Fruit fly (Drosophila melanogaster) whole organism, embryonic: Measurements from ENCODE around the gene CG31344.

Experiments
- Atf-2 ChIP-seq: fragments of 200-800 bp; sonication (Bioruptor generic); optimal IDR thresholded peaks from 2 replicates; lab custom pipeline; 2016; ENCODE audit warnings: missing biosample characterization, missing genetic modification characterization
- Awh ChIP-seq: fragments of 200-800 bp; sonication (Bioruptor generic); IDR thresholded peaks from 2 replicates; pipeline ENCODE4, ENCODE4 v1.3.6; 2022; ENCODE audit warnings: missing biosample characterization, missing genetic modification characterization
- Bdp1 ChIP-seq: fragments of 200-800 bp; sonication (Bioruptor generic); optimal IDR thresholded peaks from 3 replicates; lab custom pipeline; 2016; ENCODE audit warnings: missing biosample characterization, missing genetic modification characterization
- CG10147 ChIP-seq: fragments of 200-800 bp; sonication (Bioruptor generic); optimal IDR thresholded peaks from 2 replicates; lab custom pipeline; 2019; ENCODE audit warnings: missing biosample characterization, mild to moderate bottlenecking, missing genetic modification characterization, moderate library complexity
- CG1024 ChIP-seq: fragments of 200-800 bp; sonication (Bioruptor generic); IDR thresholded peaks from 2 replicates; pipeline ENCODE4 v1.3.6; 2022; ENCODE audit warnings: missing biosample characterization, missing genetic modification characterization
- CG12071 ChIP-seq: fragments of 200-800 bp; sonication (Bioruptor generic); optimal IDR thresholded peaks from 3 replicates; lab custom pipeline; 2018; ENCODE audit warnings: missing biosample characterization, mild to moderate bottlenecking, missing genetic modification characterization
- CG14710 ChIP-seq: fragments of 200-800 bp; sonication (Bioruptor generic); optimal IDR thresholded peaks from 3 replicates; lab custom pipeline; 2019; ENCODE audit warnings: missing biosample characterization, mild to moderate bottlenecking, missing genetic modification characterization, moderate library complexity
- CG14965 ChIP-seq: fragments of 200-800 bp; sonication (Bioruptor generic); optimal IDR thresholded peaks from 2 replicates; lab custom pipeline; 2016; ENCODE audit warnings: missing biosample characterization, missing genetic modification characterization, borderline replicate concordance
- CG1529 ChIP-seq: fragments of 200-800 bp; sonication (Bioruptor generic); optimal IDR thresholded peaks from 3 replicates; lab custom pipeline; 2018; ENCODE audit warnings: missing biosample characterization, missing genetic modification characterization
- CG15479 ChIP-seq: fragments of 200-800 bp; sonication (Bioruptor generic); optimal IDR thresholded peaks from 3 replicates; lab custom pipeline; 2019; ENCODE audit warnings: missing biosample characterization, mild to moderate bottlenecking, missing genetic modification characterization, moderate library complexity
- CG1602 ChIP-seq: fragments of 200-800 bp; sonication (Bioruptor generic); optimal IDR thresholded peaks from 3 replicates; lab custom pipeline; 2016; ENCODE audit warnings: missing biosample characterization, missing genetic modification characterization
- CG17385 ChIP-seq: fragments of 200-800 bp; sonication (Bioruptor generic); optimal IDR thresholded peaks from 3 replicates; lab custom pipeline; 2018; ENCODE audit warnings: missing biosample characterization, mild to moderate bottlenecking, missing genetic modification characterization
- CG17829 ChIP-seq: fragments of 200-800 bp; optimal IDR thresholded peaks from 2 replicates; lab custom pipeline; 2019; ENCODE audit warnings: missing biosample characterization, mild to moderate bottlenecking, missing genetic modification characterization, moderate library complexity
- CG30403 ChIP-seq: fragments of 200-800 bp; sonication (Bioruptor generic); optimal IDR thresholded peaks from 3 replicates; lab custom pipeline; 2016; ENCODE audit warnings: missing biosample characterization, missing genetic modification characterization
- CG3065 ChIP-seq: fragments of 200-800 bp; sonication (Bioruptor generic); optimal IDR thresholded peaks from 2 replicates; lab custom pipeline; 2016; ENCODE audit warnings: missing biosample characterization, missing genetic modification characterization
- CG5953 ChIP-seq: fragments of 200-800 bp; sonication (Bioruptor generic); IDR thresholded peaks from 2 replicates; pipeline ENCODE4 v1.3.6; 2022; ENCODE audit warnings: missing biosample characterization, missing genetic modification characterization
- CG6254 ChIP-seq: fragments of 200-800 bp; sonication (Bioruptor generic); optimal IDR thresholded peaks from 3 replicates; lab custom pipeline; 2017; ENCODE audit warnings: mild to moderate bottlenecking, missing biosample characterization, missing genetic modification reagents, missing genetic modification characterization
- CG6689 ChIP-seq: fragments of 200-800 bp; sonication (Bioruptor generic); IDR thresholded peaks from 2 replicates; pipeline ENCODE4 v1.3.6; 2022; ENCODE audit warnings: missing biosample characterization, missing genetic modification characterization
- CG6854 ChIP-seq: fragments of 200-800 bp; sonication (Bioruptor generic); optimal IDR thresholded peaks from 3 replicates; lab custom pipeline; 2017; ENCODE audit warnings: missing biosample characterization, mild to moderate bottlenecking, missing genetic modification characterization
- CG7357 ChIP-seq: fragments of 200-800 bp; sonication (Bioruptor generic); IDR thresholded peaks from 3 replicates; pipeline ENCODE4 v1.3.6; 2022; ENCODE audit warnings: missing biosample characterization, missing genetic modification characterization
- CG7556 ChIP-seq: fragments of 200-800 bp; sonication (Bioruptor generic); optimal IDR thresholded peaks from 2 replicates; lab custom pipeline; 2017; ENCODE audit warnings: missing biosample characterization, mild to moderate bottlenecking, missing genetic modification characterization
- CG8290 ChIP-seq, 3 experiments: fragments of 200-800 bp; sonication (Bioruptor generic); optimal IDR thresholded peaks; 2 replicates each; lab custom pipeline; 2016 to 2019; ENCODE audit warnings: missing biosample characterization in 3 of 3, missing genetic modification characterization in 3 of 3, mild to moderate bottlenecking in 2 of 3, moderate library complexity in 1 of 3
- CG8765 ChIP-seq: fragments of 200-800 bp; sonication (Bioruptor generic); IDR thresholded peaks from 2 replicates; pipeline ENCODE4 v1.3.6; 2022; ENCODE audit warnings: missing biosample characterization, missing genetic modification characterization
- E2f2 ChIP-seq: fragments of 200-800 bp; sonication (Bioruptor generic); IDR thresholded peaks from 2 replicates; pipeline ENCODE4 v1.3.6; 2022; ENCODE audit warnings: missing biosample characterization, missing genetic modification characterization
- HLH4C ChIP-seq: fragments of 200-800 bp; sonication (Bioruptor generic); IDR thresholded peaks from 3 replicates; pipeline ENCODE4 v1.3.6; 2022; ENCODE audit warnings: missing biosample characterization, missing genetic modification characterization; ENCODE audit not compliant: partially characterized antibody
- HmgD ChIP-seq: fragments of 200-800 bp; sonication (Bioruptor generic); optimal IDR thresholded peaks from 3 replicates; lab custom pipeline; 2016; ENCODE audit warnings: missing biosample characterization, missing genetic modification characterization
- Hmx ChIP-seq: fragments of 200-800 bp; sonication (Bioruptor generic); optimal IDR thresholded peaks from 2 replicates; lab custom pipeline; 2016; ENCODE audit warnings: missing biosample characterization, missing genetic modification characterization
- Med ChIP-seq: fragments of 200-800 bp; sonication (Bioruptor generic); peaks from one replicate; lab custom pipeline; 2016; ENCODE audit warnings: missing biosample characterization, missing genetic modification characterization, mild to moderate bottlenecking, inconsistent platforms, moderate library complexity
- Oli ChIP-seq: fragments of 200-800 bp; sonication (Bioruptor generic); optimal IDR thresholded peaks from 2 replicates; lab custom pipeline; 2018; ENCODE audit warnings: missing biosample characterization, mild to moderate bottlenecking, missing genetic modification characterization, moderate library complexity
- PHDP ChIP-seq: fragments of 200-800 bp; sonication (Bioruptor generic); optimal IDR thresholded peaks from 3 replicates; lab custom pipeline; 2018; ENCODE audit warnings: missing biosample characterization, mild to moderate bottlenecking, missing genetic modification characterization, moderate library complexity
- Sin3A ChIP-seq: fragments of >200 bp; optimal IDR thresholded peaks from 2 replicates; lab custom pipeline; 2018
- Sox100B ChIP-seq: fragments of 200-800 bp; sonication (Bioruptor generic); optimal IDR thresholded peaks from 3 replicates; lab custom pipeline; 2018; ENCODE audit warnings: missing biosample characterization, mild to moderate bottlenecking, missing genetic modification characterization
- ap ChIP-seq: fragments of 200-800 bp; sonication (Bioruptor generic); IDR thresholded peaks from 2 replicates; pipeline ENCODE4 v1.3.6; 2022; ENCODE audit warnings: missing biosample characterization, missing genetic modification characterization
- az2 ChIP-seq: fragments of 200-800 bp; sonication (Bioruptor generic); optimal IDR thresholded peaks from 3 replicates; lab custom pipeline; 2016; ENCODE audit warnings: missing biosample characterization, missing genetic modification characterization
- bbx ChIP-seq: fragments of 200-800 bp; sonication (Bioruptor generic); IDR thresholded peaks from 2 replicates; pipeline ENCODE4 v1.3.6; 2022; ENCODE audit warnings: missing biosample characterization, missing genetic modification characterization; ENCODE audit not compliant: partially characterized antibody
- br ChIP-seq: fragments of >200 bp; optimal IDR thresholded peaks from 2 replicates; lab custom pipeline; 2017
- chn ChIP-seq: fragments of 200-800 bp; sonication (Bioruptor generic); optimal IDR thresholded peaks from 2 replicates; lab custom pipeline; 2016; ENCODE audit warnings: missing biosample characterization, missing genetic modification characterization
- corto ChIP-seq: fragments of 200-800 bp; sonication (Bioruptor generic); optimal IDR thresholded peaks from 2 replicates; lab custom pipeline; 2016; ENCODE audit warnings: missing biosample characterization, mild to moderate bottlenecking, missing genetic modification characterization, moderate library complexity
- crol ChIP-seq: fragments of 200-800 bp; sonication (Bioruptor generic); IDR thresholded peaks from 2 replicates; pipeline ENCODE4 v1.3.6; 2022; ENCODE audit warnings: missing biosample characterization, missing genetic modification characterization
- cwo ChIP-seq: fragments of 200-800 bp; sonication (Bioruptor generic); optimal IDR thresholded peaks from 3 replicates; lab custom pipeline; 2017; ENCODE audit warnings: missing biosample characterization, missing genetic modification characterization, mild to moderate bottlenecking, moderate library complexity, missing genetic modification reagents
- gfzf ChIP-seq: fragments of 200-800 bp; sonication (Bioruptor generic); optimal IDR thresholded peaks from 2 replicates; lab custom pipeline; 2016; ENCODE audit warnings: missing biosample characterization, mild to moderate bottlenecking, missing genetic modification characterization, moderate library complexity
- inv ChIP-seq: fragments of 200-800 bp; sonication (Bioruptor generic); IDR thresholded peaks from 2 replicates; pipeline ENCODE4 v1.3.6; 2022; ENCODE audit warnings: missing biosample characterization, missing genetic modification characterization; ENCODE audit not compliant: partially characterized antibody
- kni ChIP-seq: fragments of 200-800 bp; sonication (Bioruptor generic); optimal IDR thresholded peaks from 3 replicates; lab custom pipeline; 2017; ENCODE audit warnings: mild to moderate bottlenecking, missing biosample characterization, missing genetic modification reagents, missing genetic modification characterization
- lmd ChIP-seq: fragments of 200-800 bp; sonication (Bioruptor generic); IDR thresholded peaks from 2 replicates; pipeline ENCODE4 v1.3.6; 2022; ENCODE audit warnings: missing biosample characterization, missing genetic modification characterization
- mld ChIP-seq: fragments of 200-800 bp; sonication (Bioruptor generic); IDR thresholded peaks from 3 replicates; pipeline ENCODE4 v1.3.6; 2022; ENCODE audit warnings: missing biosample characterization, missing genetic modification characterization; ENCODE audit not compliant: partially characterized antibody
- nom ChIP-seq: fragments of 200-800 bp; sonication (Bioruptor generic); optimal IDR thresholded peaks from 2 replicates; lab custom pipeline; 2017; ENCODE audit warnings: missing biosample characterization, missing genetic modification characterization, mild to moderate bottlenecking, moderate library complexity, missing genetic modification reagents
- pnt ChIP-seq: fragments of 200-800 bp; sonication (Bioruptor generic); optimal IDR thresholded peaks from 3 replicates; lab custom pipeline; 2016; ENCODE audit warnings: missing biosample characterization, missing genetic modification characterization
- sens-2 ChIP-seq: fragments of 200-800 bp; sonication (Bioruptor generic); IDR thresholded peaks from 2 replicates; pipeline ENCODE4 v1.3.6; 2022; ENCODE audit warnings: missing biosample characterization, missing genetic modification characterization
- stc ChIP-seq: fragments of 200-800 bp; sonication (Bioruptor generic); IDR thresholded peaks from 2 replicates; pipeline ENCODE4 v1.3.6; 2022; ENCODE audit warnings: missing biosample characterization, missing genetic modification characterization
- unc-4 ChIP-seq: fragments of 200-800 bp; sonication (Bioruptor generic); IDR thresholded peaks from 2 replicates; pipeline ENCODE4 v1.3.6; 2022; ENCODE audit warnings: missing biosample characterization, missing genetic modification characterization; ENCODE audit not compliant: partially characterized antibody
- usp ChIP-seq: fragments of >200 bp; optimal IDR thresholded peaks from 2 replicates; lab custom pipeline; 2017; ENCODE audit warnings: missing biosample characterization, missing genetic modification characterization
- vvl ChIP-seq: fragments of 200-800 bp; sonication (Bioruptor generic); IDR thresholded peaks from 2 replicates; pipeline ENCODE4 v1.3.6; 2022; ENCODE audit warnings: missing biosample characterization, missing genetic modification characterization

Gene CG31344

DNA sequence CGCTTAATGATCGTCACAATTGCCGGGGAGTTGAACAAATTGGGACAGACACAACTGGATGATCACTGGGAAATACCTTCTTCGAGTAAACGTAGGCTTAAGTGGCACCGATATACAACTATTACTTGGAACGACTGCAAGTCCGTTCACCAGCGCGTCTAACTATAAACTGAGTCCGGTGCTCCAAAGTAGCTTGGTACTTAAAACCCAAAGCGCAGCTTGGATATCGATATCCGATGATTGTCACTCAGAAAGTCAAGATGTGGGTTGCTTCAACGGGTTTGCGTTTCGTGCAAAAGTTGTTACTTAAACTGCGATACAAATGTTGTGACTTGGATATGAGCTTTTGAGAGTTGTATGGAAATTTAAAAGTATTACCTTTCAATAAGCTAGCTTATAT is 18.9 kb downstream of the CG31344 start, which contains the start of gene Spn88Ea (continued):
- no peak for TF ChIP-seq Atf-2
- no peak for TF ChIP-seq gfzf (GFP tag; lab: Kevin White, UChicago)
- no peak for TF ChIP-seq CG10147 (GFP tag; lab: Kevin White, UChicago)
- TF ChIP-seq lmd (GFP tag; lab: Robert Waterston, UW): no peak
- TF ChIP-seq CG1529 (GFP tag; lab: Kevin White, UChicago): no peak
- no peak for TF ChIP-seq CG5953 (GFP tag; lab: Robert Waterston, UW)
- TF ChIP-seq cwo (GFP tag; lab: Kevin White, UChicago): no peak
- peak; percentile 55 for TF ChIP-seq HLH4C
- no peak for TF ChIP-seq Oli (tag; lab: Kevin White, UChicago)
- no peak for TF ChIP-seq inv
- no peak for TF ChIP-seq CG8290 (GFP tag; optimal IDR thresholded peaks at IDR 0.05; lab: Kevin White, UChicago)
- peak in 1 of 2 experiments; percentile 57 for TF ChIP-seq CG8290 (tag; optimal IDR thresholded peaks at IDR 0.05; lab: Kevin White, UChicago)
- TF ChIP-seq kni (GFP tag; lab: Kevin White, UChicago): no peak
- no peak for TF ChIP-seq crol (GFP tag; lab: Robert Waterston, UW)
- no peak for TF ChIP-seq az2 (GFP tag; lab: Kevin White, UChicago)
- no peak for TF ChIP-seq Sox100B (GFP tag; lab: Kevin White, UChicago)
- TF ChIP-seq CG6254 (GFP tag; lab: Kevin White, UChicago): no peak
- no peak for TF ChIP-seq Sin3A (lab: Kevin White, UChicago)
- no peak for TF ChIP-seq mld (GFP tag; lab: Robert Waterston, UW)
- TF ChIP-seq br (lab: Kevin White, UChicago): no peak
- peak; percentile 15 for TF ChIP-seq nom (GFP tag; lab: Kevin White, UChicago)
- no peak for TF ChIP-seq stc (GFP tag; lab: Robert Waterston, UW)
- no peak for TF ChIP-seq sens-2 (GFP tag; lab: Robert Waterston, UW)
- TF ChIP-seq unc-4 (GFP tag; lab: Robert Waterston, UW): peak; percentile 39; the same call in 1 of the 2 replicates
- no peak for TF ChIP-seq Bdp1 (GFP tag; lab: Kevin White, UChicago)
- TF ChIP-seq CG7556 (GFP tag; lab: Kevin White, UChicago): no peak
- no peak for TF ChIP-seq CG17829 (tag; lab: Kevin White, UChicago)
- TF ChIP-seq ap: no peak
- no peak for TF ChIP-seq CG14965 (GFP tag; lab: Kevin White, UChicago)
- no peak for TF ChIP-seq CG1602 (GFP tag; lab: Kevin White, UChicago)
- peak; percentile 70 for TF ChIP-seq vvl (GFP tag; lab: Robert Waterston, UW)
- no peak for TF ChIP-seq CG7357 (GFP tag; lab: Robert Waterston, UW)
- TF ChIP-seq E2f2: no peak
- TF ChIP-seq usp: no peak
- no peak for TF ChIP-seq Awh
- TF ChIP-seq CG8765: no peak
- TF ChIP-seq CG12071 (GFP tag; lab: Kevin White, UChicago): no peak
- no peak for TF ChIP-seq CG17385 (GFP tag; lab: Kevin White, UChicago)
- peak; percentile 56; the same call in 1 of the 2 replicates for TF ChIP-seq bbx (GFP tag; lab: Robert Waterston, UW)
- TF ChIP-seq pnt: no peak
- TF ChIP-seq CG30403 (GFP tag; lab: Kevin White, UChicago): no peak
- no peak for TF ChIP-seq HmgD (GFP tag; lab: Kevin White, UChicago)
- no peak for TF ChIP-seq corto (GFP tag; lab: Kevin White, UChicago)
- TF ChIP-seq CG6854 (GFP tag; lab: Kevin White, UChicago): no peak
- TF ChIP-seq CG1024 (GFP tag; lab: Robert Waterston, UW): no peak
- no peak for TF ChIP-seq CG3065
- TF ChIP-seq Med (GFP tag; lab: Kevin White, UChicago): peak; percentile 70
- no peak for TF ChIP-seq CG15479 (GFP tag; lab: Kevin White, UChicago)
- TF ChIP-seq Hmx (GFP tag; lab: Kevin White, UChicago): no peak
- 0 out of 2 replicates have a peak, but pooled peaks have one; percentile 5 for TF ChIP-seq CG6689 (GFP tag; lab: Robert Waterston, UW)
- no peak for TF ChIP-seq PHDP (tag; lab: Kevin White, UChicago)
- TF ChIP-seq chn: no peak
- TF ChIP-seq CG14710 (tag; lab: Kevin White, UChicago): no peak
